Fruit fly (Drosophila melanogaster) whole organism: Measurements from ENCODE around the gene CG14341.

ENCODE experiments used
- CG8478 ChIP-seq: fragments of >200 bp; optimal IDR thresholded peaks from 2 replicates; lab custom pipeline; 2018; ENCODE audit warnings: inconsistent platforms
- pan ChIP-seq: fragments of >200 bp; optimal IDR thresholded peaks from 2 replicates; lab custom pipeline; 2017
- usp ChIP-seq: fragments of >200 bp; optimal IDR thresholded peaks from 2 replicates; lab custom pipeline; 2017; ENCODE audit warnings: missing biosample characterization, missing genetic modification characterization, mixed read lengths

DNA sequence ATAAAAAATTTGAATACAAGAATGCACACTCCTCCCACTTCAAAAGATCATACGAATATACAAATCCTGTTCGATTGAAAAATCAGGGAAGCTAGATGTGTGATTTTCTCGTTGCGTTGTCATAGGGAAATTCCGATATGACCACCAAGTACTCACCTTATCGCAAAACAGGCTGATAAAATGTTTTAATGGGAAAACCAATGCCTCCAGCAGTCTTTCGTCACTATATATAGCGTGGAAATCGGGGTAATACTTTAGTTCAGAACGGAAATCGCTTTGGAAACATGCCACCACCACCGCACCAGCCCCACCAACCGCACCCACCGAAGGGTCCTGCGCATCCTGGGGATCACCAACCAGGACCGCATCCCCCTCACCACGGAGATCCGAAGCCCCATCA is 32.9 kb downstream of the CG14341 start, which contains the start of the genes CG5139 and CG43348:
- no peak for TF ChIP-seq pan (lab: Kevin White, UChicago)
- no peak for TF ChIP-seq usp
- no peak for TF ChIP-seq CG8478 (lab: Kevin White, UChicago)
